Worm (Caenorhabditis elegans) whole organism, L4 larva: ENCODE measurements around the gene twk-25.

ENCODE experiments used
- D1046.2 ChIP-seq: fragments of 200-800 bp; sonication (Bioruptor generic); IDR thresholded peaks from 2 replicates; pipeline ENCODE4 v1.3.6; 2022; ENCODE audit warnings: missing genetic modification characterization, missing compliant biosample characterization
- F44E2.7 ChIP-seq: fragments of 200-800 bp; sonication (Bioruptor generic); IDR thresholded peaks from 2 replicates; pipeline ENCODE4 v2.1.2; 2022; ENCODE audit warnings: missing genetic modification characterization, missing compliant biosample characterization
- F49E8.2 ChIP-seq: sonication (generic microtip); optimal IDR thresholded peaks from 2 replicates; lab custom pipeline; 2016; ENCODE audit warnings: missing compliant biosample characterization, mild to moderate bottlenecking, missing genetic modification characterization, borderline replicate concordance
- T20F7.1 ChIP-seq: fragments of 200-800 bp; sonication (Bioruptor generic); optimal IDR thresholded peaks from 2 replicates; lab custom pipeline; 2018; ENCODE audit warnings: mild to moderate bottlenecking, missing genetic modification characterization, missing compliant biosample characterization
- T26A8.4 ChIP-seq: fragments of 200-800 bp; sonication (Bioruptor generic); IDR thresholded peaks from 2 replicates; pipeline ENCODE4 v1.3.6; 2022; ENCODE audit warnings: missing genetic modification characterization, missing compliant biosample characterization
- Y5F2A.4 ChIP-seq: fragments of 200-800 bp; sonication (Bioruptor generic); optimal IDR thresholded peaks from 2 replicates; lab custom pipeline; 2018; ENCODE audit warnings: mild to moderate bottlenecking, missing genetic modification characterization, missing compliant biosample characterization
- aha-1 ChIP-seq: fragments of 150-350 bp; peaks from one replicate; lab custom pipeline; 2014; ENCODE audit warnings: missing biosample characterization, missing genetic modification characterization
- ama-1 ChIP-seq: fragments of 150-350 bp; optimal IDR thresholded peaks from 2 replicates; lab custom pipeline; 2014; ENCODE audit warnings: inconsistent platforms, mixed read lengths
- arid-1 ChIP-seq: fragments of 200-800 bp; sonication (Bioruptor generic); conservative IDR thresholded peaks from 2 replicates; pipeline ENCODE4 v1.3.6; 2022; ENCODE audit warnings: missing genetic modification reagents, missing genetic modification characterization, missing compliant biosample characterization
- attf-4 ChIP-seq: sonication (generic microtip); optimal IDR thresholded peaks from 3 replicates; lab custom pipeline; 2017; ENCODE audit warnings: missing biosample characterization, missing genetic modification characterization
- ceh-28 ChIP-seq: fragments of 150-350 bp; optimal IDR thresholded peaks from 2 replicates; lab custom pipeline; 2014; ENCODE audit warnings: missing biosample characterization, missing genetic modification reagents, missing genetic modification characterization
- ceh-32 ChIP-seq: sonication (generic microtip); optimal IDR thresholded peaks from 2 replicates; lab custom pipeline; 2016; ENCODE audit warnings: mild to moderate bottlenecking, missing genetic modification characterization, missing compliant biosample characterization; ENCODE audit not compliant: poor library complexity
- ces-1 ChIP-seq: fragments of 150-350 bp; sonication (generic microtip); optimal IDR thresholded peaks from 4 replicates; lab custom pipeline; 2014; ENCODE audit warnings: missing biosample characterization, missing genetic modification reagents, missing genetic modification characterization
- cey-2 ChIP-seq: sonication (generic microtip); optimal IDR thresholded peaks from 3 replicates; lab custom pipeline; 2017; ENCODE audit warnings: missing genetic modification characterization, mild to moderate bottlenecking, missing compliant biosample characterization, antibody characterized with exemption, borderline replicate concordance; ENCODE audit not compliant: insufficient read depth
- ctbp-1 ChIP-seq: fragments of 200-800 bp; sonication (Bioruptor generic); IDR thresholded peaks from 2 replicates; pipeline ENCODE4 v1.3.6; 2022; ENCODE audit warnings: missing genetic modification reagents, missing genetic modification characterization, missing compliant biosample characterization
- daf-19 ChIP-seq: fragments of 200-800 bp; sonication (Bioruptor generic); conservative IDR thresholded peaks from 2 replicates; pipeline ENCODE4 v1.3.6; 2022; ENCODE audit warnings: missing genetic modification characterization, missing compliant biosample characterization
- daf-8 ChIP-seq: fragments of 200-800 bp; sonication (Bioruptor generic); IDR thresholded peaks from 2 replicates; pipeline ENCODE4 v1.3.6; 2022; ENCODE audit warnings: missing genetic modification characterization, missing compliant biosample characterization
- dmd-6 ChIP-seq: fragments of 200-800 bp; sonication (Bioruptor generic); IDR thresholded peaks from 2 replicates; pipeline ENCODE4 v1.3.6; 2022; ENCODE audit warnings: missing genetic modification reagents, missing genetic modification characterization, missing compliant biosample characterization
- dmd-8 ChIP-seq: fragments of 200-800 bp; sonication (Bioruptor generic); IDR thresholded peaks from 2 replicates; pipeline ENCODE4 v1.3.6; 2022; ENCODE audit warnings: missing genetic modification characterization, missing compliant biosample characterization
- dpl-1 ChIP-seq: fragments of 150-350 bp; optimal IDR thresholded peaks from 2 replicates; lab custom pipeline; 2014; ENCODE audit warnings: missing biosample characterization, missing genetic modification reagents, missing genetic modification characterization
- dve-1 ChIP-seq: sonication (generic microtip); optimal IDR thresholded peaks from 2 replicates; lab custom pipeline; 2017; ENCODE audit warnings: antibody characterized with exemption, mild to moderate bottlenecking, missing genetic modification characterization, missing compliant biosample characterization; ENCODE audit not compliant: insufficient read depth
- egl-27 ChIP-seq: sonication (generic microtip); optimal IDR thresholded peaks from 3 replicates; lab custom pipeline; 2017; ENCODE audit warnings: missing biosample characterization, missing genetic modification reagents, missing genetic modification characterization
- fos-1 ChIP-seq: fragments of 150-350 bp; optimal IDR thresholded peaks from 2 replicates; lab custom pipeline; 2014; ENCODE audit warnings: missing biosample characterization, missing genetic modification characterization
- hlh-30 ChIP-seq: sonication (generic microtip); optimal IDR thresholded peaks from 2 replicates; lab custom pipeline; 2017; ENCODE audit warnings: antibody characterized with exemption, mild to moderate bottlenecking, missing genetic modification characterization, missing compliant biosample characterization; ENCODE audit not compliant: insufficient read depth
- hmg-1.1 ChIP-seq: fragments of 200-800 bp; sonication (Bioruptor generic); IDR thresholded peaks from 2 replicates; pipeline ENCODE4 v1.3.6; 2022; ENCODE audit warnings: missing genetic modification reagents, missing genetic modification characterization, missing compliant biosample characterization
- lir-3 ChIP-seq: sonication (generic microtip); optimal IDR thresholded peaks from 2 replicates; lab custom pipeline; 2016; ENCODE audit warnings: mild to moderate bottlenecking, missing genetic modification characterization, missing compliant biosample characterization
- madf-5 ChIP-seq, 2 experiments: fragments of 200-800 bp; sonication (Bioruptor generic); IDR thresholded peaks; 2 replicates each; pipeline ENCODE4 v1.3.6; 2022; ENCODE audit warnings: missing compliant biosample characterization in 2 of 2, missing genetic modification characterization in 2 of 2
- madf-9 ChIP-seq: fragments of 200-800 bp; sonication (Bioruptor generic); conservative IDR thresholded peaks from 2 replicates; pipeline ENCODE4 v1.3.6; 2022; ENCODE audit warnings: missing genetic modification reagents, missing genetic modification characterization, missing compliant biosample characterization
- mdl-1 ChIP-seq, 2 experiments: fragments of 150-350 bp in 1 of 2; sonication (generic microtip) in 1 of 2; optimal IDR thresholded peaks; 2 replicates each; lab custom pipeline; 2014 to 2017; ENCODE audit warnings: missing biosample characterization in 2 of 2, missing genetic modification characterization in 2 of 2
- mxl-3 ChIP-seq: fragments of 200-800 bp; sonication (Bioruptor generic); optimal IDR thresholded peaks from 2 replicates; lab custom pipeline; 2018; ENCODE audit warnings: mild to moderate bottlenecking, missing genetic modification characterization, missing compliant biosample characterization
- nhr-10 ChIP-seq: fragments of 150-350 bp; optimal IDR thresholded peaks from 2 replicates; lab custom pipeline; 2014; ENCODE audit warnings: missing biosample characterization, missing genetic modification characterization
- nhr-11 ChIP-seq: fragments of 150-350 bp; optimal IDR thresholded peaks from 2 replicates; lab custom pipeline; 2014; ENCODE audit warnings: missing biosample characterization, missing genetic modification characterization
- nhr-25 ChIP-seq: sonication (generic microtip); optimal IDR thresholded peaks from 2 replicates; lab custom pipeline; 2017; ENCODE audit warnings: missing genetic modification characterization, mild to moderate bottlenecking, missing compliant biosample characterization, antibody characterized with exemption, moderate library complexity, borderline replicate concordance; ENCODE audit not compliant: insufficient read depth
- nhr-28 ChIP-seq: fragments of 150-350 bp; optimal IDR thresholded peaks from 2 replicates; lab custom pipeline; 2014; ENCODE audit warnings: missing biosample characterization, missing genetic modification characterization
- nhr-6 ChIP-seq: fragments of 150-350 bp; optimal IDR thresholded peaks from 2 replicates; lab custom pipeline; 2014; ENCODE audit warnings: missing biosample characterization, missing genetic modification characterization
- nhr-76 ChIP-seq: fragments of 150-350 bp; optimal IDR thresholded peaks from 2 replicates; lab custom pipeline; 2014; ENCODE audit warnings: missing biosample characterization, missing genetic modification characterization
- nhr-77 ChIP-seq: fragments of 150-350 bp; optimal IDR thresholded peaks from 2 replicates; lab custom pipeline; 2014; ENCODE audit warnings: missing biosample characterization, missing genetic modification characterization
- php-3 ChIP-seq: fragments of 200-800 bp; sonication (Bioruptor generic); IDR thresholded peaks from 2 replicates; pipeline ENCODE4 v1.3.6; 2022; ENCODE audit warnings: missing genetic modification reagents, missing genetic modification characterization, missing compliant biosample characterization
- set-16 ChIP-seq: fragments of 200-800 bp; sonication (Bioruptor generic); IDR thresholded peaks from 2 replicates; pipeline ENCODE4 v1.3.6; 2022; ENCODE audit warnings: missing genetic modification reagents, missing genetic modification characterization, missing compliant biosample characterization
- snpc-4 ChIP-seq: fragments of 150-350 bp; optimal IDR thresholded peaks from 2 replicates; lab custom pipeline; 2014; ENCODE audit warnings: missing biosample characterization, missing genetic modification characterization
- spr-3 ChIP-seq: fragments of 200-800 bp; sonication (Bioruptor generic); optimal IDR thresholded peaks from 2 replicates; lab custom pipeline; 2018; ENCODE audit warnings: mild to moderate bottlenecking, missing genetic modification characterization, missing compliant biosample characterization
- tra-1 ChIP-seq: fragments of 200-800 bp; sonication (Bioruptor generic); IDR thresholded peaks from 2 replicates; pipeline ENCODE4 v1.3.6; 2022; ENCODE audit warnings: missing genetic modification reagents, missing genetic modification characterization, missing compliant biosample characterization
- unc-130 ChIP-seq: sonication (generic microtip); optimal IDR thresholded peaks from 2 replicates; lab custom pipeline; 2016; ENCODE audit warnings: missing genetic modification reagents, missing genetic modification characterization, missing compliant biosample characterization
- zag-1 ChIP-seq: fragments of 150-350 bp; optimal IDR thresholded peaks from 2 replicates; lab custom pipeline; 2014; ENCODE audit warnings: missing biosample characterization, missing genetic modification characterization
- zfp-2 ChIP-seq: sonication (generic microtip); optimal IDR thresholded peaks from 2 replicates; lab custom pipeline; 2016; ENCODE audit warnings: mild to moderate bottlenecking, missing genetic modification characterization, missing compliant biosample characterization
- ztf-11 ChIP-seq: fragments of 150-350 bp; optimal IDR thresholded peaks from 2 replicates; lab custom pipeline; 2014; ENCODE audit warnings: missing biosample characterization, missing genetic modification characterization

twk-25 gene

ce11 chrIV:11491422-11491821 lies 13.1 kb upstream of the twk-25 start (continued):
- peak; percentile 45 for TF ChIP-seq hlh-30 (tag; lab: Kevin White, UChicago)
- peak; percentile 60 for TF ChIP-seq cey-2 (tag; lab: Kevin White, UChicago)
- TF ChIP-seq Y5F2A.4, result no peak
- TF ChIP-seq php-3 (GFP tag; lab: Robert Waterston, UW), result no peak
- no peak for TF ChIP-seq arid-1 (GFP tag; lab: Robert Waterston, UW)
- TF ChIP-seq nhr-76, result peak; percentile 19
- TF ChIP-seq attf-4, result no peak
- no peak for TF ChIP-seq nhr-6 (tag; lab: Kevin White, UChicago)
- TF ChIP-seq snpc-4 (tag; lab: Kevin White, UChicago), result no peak
- TF ChIP-seq fos-1 (tag; lab: Kevin White, UChicago), result no peak
- no peak for TF ChIP-seq dpl-1 (GFP tag; lab: Kevin White, UChicago)
- TF ChIP-seq zag-1 (tag; lab: Kevin White, UChicago), result no peak
- no peak for TF ChIP-seq egl-27 (tag; lab: Kevin White, UChicago)
- TF ChIP-seq zfp-2 (tag; lab: Kevin White, UChicago), result no peak
- TF ChIP-seq lir-3 (tag; lab: Kevin White, UChicago), result no peak
- TF ChIP-seq aha-1, result no peak
- TF ChIP-seq nhr-28, result peak; percentile 92
- TF ChIP-seq nhr-77 (tag; lab: Kevin White, UChicago), result no peak
- no peak for TF ChIP-seq unc-130 (GFP tag; lab: Kevin White, UChicago)
- no peak for TF ChIP-seq ceh-28 (tag; lab: Kevin White, UChicago)
- TF ChIP-seq dmd-8 (GFP tag; lab: Robert Waterston, UW), result no peak
- TF ChIP-seq mxl-3 (GFP tag; lab: Kevin White, UChicago), result no peak
- TF ChIP-seq dve-1 (tag; lab: Kevin White, UChicago), result peak; percentile 65
- TF ChIP-seq daf-19, result no peak
- TF ChIP-seq F49E8.2, result no peak
- TF ChIP-seq ctbp-1 (GFP tag; lab: Robert Waterston, UW), result no peak
- TF ChIP-seq hmg-1.1, result 0 out of 2 replicates have a peak, but pooled peaks have one; percentile 25
- TF ChIP-seq set-16 (GFP tag; lab: Robert Waterston, UW), result no peak
- peak in 1 of 2 experiments; percentile 52 for TF ChIP-seq mdl-1 (tag; optimal IDR thresholded peaks at IDR 0.05; lab: Kevin White, UChicago)
- TF ChIP-seq ama-1, result no peak
- no peak for TF ChIP-seq ceh-32
- TF ChIP-seq D1046.2 (GFP tag; lab: Robert Waterston, UW), result no peak
- TF ChIP-seq daf-8 (GFP tag; lab: Robert Waterston, UW), result no peak
- no peak for TF ChIP-seq T26A8.4 (GFP tag; lab: Robert Waterston, UW)
- TF ChIP-seq nhr-10 (tag; lab: Kevin White, UChicago), result no peak
- peak; percentile 21 for TF ChIP-seq nhr-25 (tag; lab: Kevin White, UChicago)
- no peak for TF ChIP-seq ces-1 (GFP tag; lab: Kevin White, UChicago)
- TF ChIP-seq nhr-11 (tag; lab: Kevin White, UChicago), result no peak
- TF ChIP-seq tra-1 (GFP tag; lab: Robert Waterston, UW), result no peak
- TF ChIP-seq ztf-11 (tag; lab: Kevin White, UChicago), result no peak
- no peak for TF ChIP-seq madf-5 (GFP tag; IDR thresholded peaks at IDR 0.05; lab: Robert Waterston, UW)
- no peak for TF ChIP-seq madf-9 (GFP tag; lab: Robert Waterston, UW)
- TF ChIP-seq T20F7.1 (GFP tag; lab: Kevin White, UChicago), result no peak
- no peak for TF ChIP-seq F44E2.7 (GFP tag; lab: Robert Waterston, UW)
- peak; percentile 49 for TF ChIP-seq dmd-6 (GFP tag; lab: Robert Waterston, UW)
- TF ChIP-seq spr-3 (GFP tag; lab: Kevin White, UChicago), result no peak
- TF ChIP-seq, all 104 proteins: peak for 15
